Fruit fly (Drosophila melanogaster) whole organism, embryonic: ENCODE measurements around the gene SP1173.
A peak's percentile ranks its signal among the peaks of the same experiment; 100 is the strongest.

ENCODE experiments used
- Adf1 ChIP-seq: fragments of 200-800 bp; sonication (Bioruptor generic); IDR thresholded peaks from 2 replicates; pipeline ENCODE4 v1.3.6; 2022; ENCODE audit warnings: missing biosample characterization, missing genetic modification characterization
- Bgb ChIP-seq: fragments of 200-800 bp; sonication (Bioruptor generic); IDR thresholded peaks from 2 replicates; pipeline ENCODE4 v1.3.6; 2022; ENCODE audit warnings: missing biosample characterization, missing genetic modification characterization; ENCODE audit not compliant: partially characterized antibody
- CG10543 ChIP-seq: fragments of 200-800 bp; sonication (Bioruptor generic); optimal IDR thresholded peaks from 3 replicates; lab custom pipeline; 2017; ENCODE audit warnings: missing biosample characterization, mild to moderate bottlenecking, missing genetic modification characterization, moderate library complexity
- CG11085 ChIP-seq: fragments of 200-800 bp; sonication (Bioruptor generic); IDR thresholded peaks from 2 replicates; pipeline ENCODE4 v1.3.6; 2022; ENCODE audit warnings: missing biosample characterization, missing genetic modification characterization
- CG12769 ChIP-seq: fragments of 200-800 bp; sonication (Bioruptor generic); optimal IDR thresholded peaks from 2 replicates; lab custom pipeline; 2019; ENCODE audit warnings: missing biosample characterization, mild to moderate bottlenecking, missing genetic modification characterization, moderate library complexity
- CG14860 ChIP-seq: fragments of 200-800 bp; sonication (Bioruptor generic); IDR thresholded peaks from 3 replicates; pipeline ENCODE4 v1.3.6; 2022; ENCODE audit warnings: missing biosample characterization, missing genetic modification characterization; ENCODE audit not compliant: partially characterized antibody
- CG15269 ChIP-seq: fragments of 200-800 bp; sonication (Bioruptor generic); optimal IDR thresholded peaks from 2 replicates; lab custom pipeline; 2018; ENCODE audit warnings: missing biosample characterization, mild to moderate bottlenecking, missing genetic modification characterization, moderate library complexity
- CG1647 ChIP-seq: fragments of 200-800 bp; sonication (Bioruptor generic); optimal IDR thresholded peaks from 3 replicates; lab custom pipeline; 2016; ENCODE audit warnings: missing biosample characterization, missing genetic modification characterization
- CG17328 ChIP-seq: fragments of 200-800 bp; sonication (Bioruptor generic); IDR thresholded peaks from 2 replicates; pipeline ENCODE4 v1.3.6; 2022; ENCODE audit warnings: missing biosample characterization, missing genetic modification characterization
- CG18262 ChIP-seq: fragments of 200-800 bp; optimal IDR thresholded peaks from 3 replicates; lab custom pipeline; 2019; ENCODE audit warnings: missing biosample characterization, mild to moderate bottlenecking, missing genetic modification characterization, moderate library complexity
- CG2875 ChIP-seq: fragments of 200-800 bp; sonication (Bioruptor generic); optimal IDR thresholded peaks from 2 replicates; lab custom pipeline; 2017; ENCODE audit warnings: missing biosample characterization, mild to moderate bottlenecking, missing genetic modification characterization, missing genetic modification reagents
- CG30403 ChIP-seq: fragments of 200-800 bp; sonication (Bioruptor generic); optimal IDR thresholded peaks from 3 replicates; lab custom pipeline; 2016; ENCODE audit warnings: missing biosample characterization, missing genetic modification characterization
- CG32767 ChIP-seq: fragments of 200-800 bp; sonication (Bioruptor generic); IDR thresholded peaks from 2 replicates; pipeline ENCODE4 v1.3.6; 2022; ENCODE audit warnings: missing biosample characterization, missing genetic modification characterization
- CG3407 ChIP-seq: fragments of 200-800 bp; sonication (Bioruptor generic); optimal IDR thresholded peaks from 2 replicates; lab custom pipeline; 2018; ENCODE audit warnings: missing biosample characterization, mild to moderate bottlenecking, missing genetic modification characterization
- CG34224 ChIP-seq: fragments of 200-800 bp; sonication (Bioruptor generic); IDR thresholded peaks from 3 replicates; pipeline ENCODE4 v1.3.6; 2022; ENCODE audit warnings: missing biosample characterization, missing genetic modification characterization; ENCODE audit not compliant: partially characterized antibody
- CG3726 ChIP-seq: fragments of 200-800 bp; sonication (Bioruptor generic); IDR thresholded peaks from 3 replicates; pipeline ENCODE4, ENCODE4 v1.3.6; 2022; ENCODE audit warnings: missing biosample characterization, missing genetic modification characterization
- CG4360 ChIP-seq: fragments of 200-800 bp; sonication (Bioruptor generic); IDR thresholded peaks from 2 replicates; pipeline ENCODE4 v1.3.6; 2022; ENCODE audit warnings: missing biosample characterization, missing genetic modification characterization
- CG4730 ChIP-seq: fragments of 200-800 bp; sonication (Bioruptor generic); IDR thresholded peaks from 2 replicates; pipeline ENCODE4 v1.3.6; 2022; ENCODE audit warnings: missing biosample characterization, missing genetic modification characterization
- CG5953 ChIP-seq: fragments of 200-800 bp; sonication (Bioruptor generic); IDR thresholded peaks from 2 replicates; pipeline ENCODE4 v1.3.6; 2022; ENCODE audit warnings: missing biosample characterization, missing genetic modification characterization
- CG6254 ChIP-seq: fragments of 200-800 bp; sonication (Bioruptor generic); optimal IDR thresholded peaks from 3 replicates; lab custom pipeline; 2017; ENCODE audit warnings: mild to moderate bottlenecking, missing biosample characterization, missing genetic modification reagents, missing genetic modification characterization
- CG6791 ChIP-seq: fragments of 200-800 bp; sonication (Bioruptor generic); IDR thresholded peaks from 3 replicates; pipeline ENCODE4 v1.3.6; 2022; ENCODE audit warnings: missing biosample characterization, missing genetic modification characterization; ENCODE audit not compliant: partially characterized antibody
- CG6813 ChIP-seq: fragments of 200-800 bp; sonication (Bioruptor generic); optimal IDR thresholded peaks from 2 replicates; lab custom pipeline; 2017; ENCODE audit warnings: missing biosample characterization, missing genetic modification characterization, mild to moderate bottlenecking, moderate library complexity, missing genetic modification reagents
- CG7963 ChIP-seq: fragments of 200-800 bp; sonication (Bioruptor generic); IDR thresholded peaks from 3 replicates; pipeline ENCODE4 v1.3.6; 2022; ENCODE audit warnings: missing biosample characterization, missing genetic modification characterization; ENCODE audit not compliant: partially characterized antibody
- CG8478 ChIP-seq: fragments of >200 bp; optimal IDR thresholded peaks from 2 replicates; lab custom pipeline; 2018
- CG8924 ChIP-seq: fragments of 200-800 bp; optimal IDR thresholded peaks from 3 replicates; lab custom pipeline; 2019; ENCODE audit warnings: missing biosample characterization, mild to moderate bottlenecking, missing genetic modification characterization, moderate library complexity
- Camta ChIP-seq: fragments of 200-800 bp; sonication (Bioruptor generic); optimal IDR thresholded peaks from 2 replicates; lab custom pipeline; 2016; ENCODE audit warnings: missing biosample characterization, missing genetic modification characterization
- Gug ChIP-seq: fragments of 200-800 bp; sonication (Bioruptor generic); IDR thresholded peaks from 4 replicates; pipeline ENCODE4 v1.3.6; 2022; ENCODE audit warnings: missing biosample characterization, missing genetic modification characterization
- Jarid2 ChIP-seq: fragments of 200-800 bp; sonication (Bioruptor generic); optimal IDR thresholded peaks from 3 replicates; lab custom pipeline; 2017; ENCODE audit warnings: mild to moderate bottlenecking, missing biosample characterization, missing genetic modification reagents, missing genetic modification characterization
- NC2α ChIP-seq: fragments of 200-800 bp; sonication (Bioruptor generic); optimal IDR thresholded peaks from 2 replicates; lab custom pipeline; 2016; ENCODE audit warnings: missing biosample characterization, missing genetic modification characterization
- NK7.1 ChIP-seq: fragments of 200-800 bp; sonication (Bioruptor generic); optimal IDR thresholded peaks from 3 replicates; lab custom pipeline; 2016; ENCODE audit warnings: missing biosample characterization, missing genetic modification characterization
- Oaz ChIP-seq: fragments of 200-800 bp; sonication (Bioruptor generic); IDR thresholded peaks from 2 replicates; pipeline ENCODE4 v1.3.6; 2022; ENCODE audit warnings: missing biosample characterization, missing genetic modification characterization
- Optix ChIP-seq: fragments of 200-800 bp; sonication (Bioruptor generic); IDR thresholded peaks from 3 replicates; pipeline ENCODE4 v1.3.6; 2022; ENCODE audit warnings: missing biosample characterization, missing genetic modification characterization
- Sry-δ ChIP-seq: fragments of 200-800 bp; sonication (Bioruptor generic); optimal IDR thresholded peaks from 2 replicates; lab custom pipeline; 2016; ENCODE audit warnings: missing biosample characterization, missing genetic modification characterization
- crp ChIP-seq, 2 experiments: fragments of 200-800 bp; sonication (Bioruptor generic); optimal IDR thresholded peaks; 2 replicates in 1 of 2; 3 replicates in 1 of 2; lab custom pipeline; 2017; ENCODE audit warnings: missing biosample characterization in 2 of 2, missing genetic modification characterization in 2 of 2, mild to moderate bottlenecking in 1 of 2, moderate library complexity in 1 of 2
- gem ChIP-seq: fragments of 200-800 bp; sonication (Bioruptor generic); optimal IDR thresholded peaks from 2 replicates; lab custom pipeline; 2019; ENCODE audit warnings: missing biosample characterization, mild to moderate bottlenecking, missing genetic modification characterization, moderate library complexity
- hb ChIP-seq: fragments of 200-800 bp; sonication (Bioruptor generic); IDR thresholded peaks from 3 replicates; pipeline ENCODE4 v1.3.6; 2022; ENCODE audit warnings: missing biosample characterization, missing genetic modification characterization; ENCODE audit not compliant: partially characterized antibody
- hkb ChIP-seq, 2 experiments: fragments of 200-800 bp in 1 of 2; fragments of >200 bp in 1 of 2; sonication (Bioruptor generic) in 1 of 2; IDR thresholded peaks in 1 of 2; optimal IDR thresholded peaks in 1 of 2; 2 replicates each; pipeline versions ENCODE4 v1.3.6 to Lab custom; 2017 to 2022; ENCODE audit warnings: missing biosample characterization in 1 of 2, missing genetic modification characterization in 1 of 2
- jumu ChIP-seq: fragments of 200-800 bp; sonication (Bioruptor generic); optimal IDR thresholded peaks from 3 replicates; lab custom pipeline; 2016; ENCODE audit warnings: missing biosample characterization, missing genetic modification characterization
- mld ChIP-seq: fragments of 200-800 bp; sonication (Bioruptor generic); IDR thresholded peaks from 3 replicates; pipeline ENCODE4 v1.3.6; 2022; ENCODE audit warnings: missing biosample characterization, missing genetic modification characterization; ENCODE audit not compliant: partially characterized antibody
- org-1 ChIP-seq: fragments of 200-800 bp; sonication (Bioruptor generic); optimal IDR thresholded peaks from 2 replicates; lab custom pipeline; 2017; ENCODE audit warnings: missing biosample characterization, missing genetic modification characterization
- schlank ChIP-seq: fragments of 200-800 bp; sonication (Bioruptor generic); optimal IDR thresholded peaks from 2 replicates; lab custom pipeline; 2018; ENCODE audit warnings: missing biosample characterization, mild to moderate bottlenecking, missing genetic modification characterization
- scrt ChIP-seq: fragments of 200-800 bp; sonication (Bioruptor generic); optimal IDR thresholded peaks from 2 replicates; lab custom pipeline; 2018; ENCODE audit warnings: missing biosample characterization, mild to moderate bottlenecking, missing genetic modification characterization, moderate library complexity
- unc-4 ChIP-seq: fragments of 200-800 bp; sonication (Bioruptor generic); IDR thresholded peaks from 2 replicates; pipeline ENCODE4 v1.3.6; 2022; ENCODE audit warnings: missing biosample characterization, missing genetic modification characterization; ENCODE audit not compliant: partially characterized antibody
- z ChIP-seq: fragments of 200-800 bp; sonication (Bioruptor generic); IDR thresholded peaks from 3 replicates; pipeline ENCODE4 v1.3.6; 2022; ENCODE audit warnings: missing biosample characterization, missing genetic modification characterization

SP1173 gene

dm6 chr3L:6719392-6719889, 16.1 kb upstream of the SP1173 start, which contains the start of gene ple (continued):
- TF ChIP-seq hkb (optimal IDR thresholded peaks at IDR 0.05; lab: Kevin White, UChicago), result no peak
- 0 out of 2 replicates have a peak, but pooled peaks have one; percentile 9 for TF ChIP-seq hkb (GFP tag; IDR thresholded peaks at IDR 0.05; lab: Robert Waterston, UW)
- no peak for TF ChIP-seq NK7.1
- no peak for TF ChIP-seq CG1647 (GFP tag; lab: Kevin White, UChicago)
- TF ChIP-seq CG18262 (tag; lab: Kevin White, UChicago), result no peak
- TF ChIP-seq z (GFP tag; lab: Robert Waterston, UW), result peak; percentile 31; the same call in 1 of the 3 replicates
- TF ChIP-seq CG3726, result no peak
- TF ChIP-seq hb (GFP tag; lab: Robert Waterston, UW), result no peak
- no peak for TF ChIP-seq schlank (tag; lab: Kevin White, UChicago)
- TF ChIP-seq CG6254 (GFP tag; lab: Kevin White, UChicago), result no peak
- TF ChIP-seq NC2α (GFP tag; lab: Kevin White, UChicago), result no peak
- TF ChIP-seq CG30403 (GFP tag; lab: Kevin White, UChicago), result no peak
- TF ChIP-seq gem, result no peak
- TF ChIP-seq Sry-δ (GFP tag; lab: Kevin White, UChicago), result no peak
- TF ChIP-seq crp (GFP tag; optimal IDR thresholded peaks at IDR 0.05; lab: Kevin White, UChicago), result no peak
- peak; percentile 1 for TF ChIP-seq Jarid2 (GFP tag; lab: Kevin White, UChicago)
- TF ChIP-seq CG3407, result no peak
- no peak for TF ChIP-seq Optix (GFP tag; lab: Robert Waterston, UW)
- no peak for TF ChIP-seq Oaz (GFP tag; lab: Robert Waterston, UW)
- TF ChIP-seq scrt (GFP tag; lab: Kevin White, UChicago), result peak; percentile 52
- no peak for TF ChIP-seq CG6791 (GFP tag; lab: Robert Waterston, UW)
- no peak for TF ChIP-seq CG11085 (GFP tag; lab: Robert Waterston, UW)
- TF ChIP-seq CG5953 (GFP tag; lab: Robert Waterston, UW), result 0 out of 2 replicates have a peak, but pooled peaks have one; percentile 24
- no peak for TF ChIP-seq CG32767 (GFP tag; lab: Robert Waterston, UW)
- 0 out of 2 replicates have a peak, but pooled peaks have one; percentile 13 for TF ChIP-seq CG4360 (GFP tag; lab: Robert Waterston, UW)
- no peak for TF ChIP-seq CG15269
- peak; percentile 11 for TF ChIP-seq CG10543 (GFP tag; lab: Kevin White, UChicago)
- 0 out of 2 replicates have a peak, but pooled peaks have one; percentile 21 for TF ChIP-seq Adf1
- no peak for TF ChIP-seq mld (GFP tag; lab: Robert Waterston, UW)
- TF ChIP-seq CG7963 (GFP tag; lab: Robert Waterston, UW), result no peak
- TF ChIP-seq CG4730 (GFP tag; lab: Robert Waterston, UW), result no peak
- TF ChIP-seq CG12769, result peak; percentile 32
- TF ChIP-seq Gug (GFP tag; lab: Robert Waterston, UW), result no peak
- TF ChIP-seq Bgb, result peak; percentile 17; the same call in 1 of the 2 replicates
- no peak for TF ChIP-seq CG17328 (GFP tag; lab: Robert Waterston, UW)
- 0 out of 3 replicates have a peak, but pooled peaks have one; percentile 42 for TF ChIP-seq CG34224
- TF ChIP-seq CG8924 (tag; lab: Kevin White, UChicago), result no peak
- peak; percentile 16 for TF ChIP-seq CG6813 (GFP tag; lab: Kevin White, UChicago)
- TF ChIP-seq CG2875, result no peak
- TF ChIP-seq CG14860 (GFP tag; lab: Robert Waterston, UW), result no peak
- 0 out of 2 replicates have a peak, but pooled peaks have one; percentile 24 for TF ChIP-seq unc-4 (GFP tag; lab: Robert Waterston, UW)
- no peak for TF ChIP-seq jumu
- no peak for TF ChIP-seq CG8478
- TF ChIP-seq Camta (GFP tag; lab: Kevin White, UChicago), result no peak
- no peak for TF ChIP-seq org-1 (GFP tag; lab: Kevin White, UChicago)
